Worm (Caenorhabditis elegans) whole organism, L4 larva: ENCODE results near the gene C10A4.9.

ENCODE experiments used
- lin-15B ChIP-seq: fragments of 150-350 bp; sonication (generic microtip); optimal IDR thresholded peaks from 3 replicates; lab custom pipeline; 2014; ENCODE audit warnings: missing biosample characterization, missing genetic modification characterization
- lir-3 ChIP-seq: sonication (generic microtip); optimal IDR thresholded peaks from 2 replicates; lab custom pipeline; 2016; ENCODE audit warnings: mild to moderate bottlenecking, missing genetic modification characterization, missing compliant biosample characterization
- lsy-2 ChIP-seq, 2 experiments: fragments of 150-350 bp in 1 of 2; sonication (generic microtip) in 1 of 2; optimal IDR thresholded peaks; 2 replicates each; lab custom pipeline; 2014 to 2017; ENCODE audit warnings: missing biosample characterization in 2 of 2, missing genetic modification characterization in 2 of 2
- mep-1 ChIP-seq: fragments of 150-350 bp; sonication (generic microtip); optimal IDR thresholded peaks from 3 replicates; lab custom pipeline; 2014; ENCODE audit warnings: missing biosample characterization, missing genetic modification characterization
- nhr-237 ChIP-seq: sonication (generic microtip); optimal IDR thresholded peaks from 2 replicates; lab custom pipeline; 2017; ENCODE audit warnings: missing biosample characterization, missing genetic modification characterization
- nhr-25 ChIP-seq: sonication (generic microtip); optimal IDR thresholded peaks from 2 replicates; lab custom pipeline; 2017; ENCODE audit warnings: missing genetic modification characterization, mild to moderate bottlenecking, missing compliant biosample characterization, antibody characterized with exemption, moderate library complexity, borderline replicate concordance; ENCODE audit not compliant: insufficient read depth
- pqm-1 ChIP-seq: sonication (generic microtip); optimal IDR thresholded peaks from 2 replicates; lab custom pipeline; 2017; ENCODE audit warnings: missing biosample characterization, missing genetic modification characterization
- skn-1 ChIP-seq: fragments of 150-350 bp; optimal IDR thresholded peaks from 2 replicates; lab custom pipeline; 2014; ENCODE audit warnings: missing biosample characterization, missing genetic modification characterization

DNA sequence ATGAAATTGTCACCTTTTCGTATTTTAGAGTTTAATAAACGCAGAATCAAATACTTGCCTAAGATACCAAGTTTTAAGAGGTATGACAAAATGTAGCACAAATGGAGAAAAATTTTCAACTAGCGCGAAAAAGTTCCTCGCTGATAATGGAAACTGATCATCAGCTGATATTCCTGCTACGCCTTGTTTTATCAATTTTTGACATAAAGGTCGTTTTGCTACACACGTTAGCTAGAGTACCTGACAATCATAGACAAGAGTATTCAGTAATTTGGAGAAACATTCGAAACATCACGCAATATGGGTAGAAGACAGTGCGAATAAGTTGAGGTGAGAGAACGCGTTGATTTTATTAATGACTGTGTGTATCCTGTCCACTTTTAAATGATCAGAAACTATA, 25.1 kb downstream of the C10A4.9 start:
- TF ChIP-seq lin-15B (tag; lab: Kevin White, UChicago) (no peak), nhr-25 (tag; lab: Kevin White, UChicago) (no peak), pqm-1 (tag; lab: Kevin White, UChicago) (peak; percentile 31), skn-1 (no peak), lir-3 (no peak), nhr-237 (tag; lab: Kevin White, UChicago) (no peak), lsy-2 (tag; optimal IDR thresholded peaks at IDR 0.05; lab: Kevin White, UChicago) (no peak), mep-1 (tag; lab: Kevin White, UChicago) (no peak)
